Fruit fly (Drosophila melanogaster) whole organism, prepupa: ENCODE measurements around the gene S6k.

ENCODE experiments used
- CG10631 ChIP-seq: fragments of 200-800 bp; sonication (Bioruptor generic); optimal IDR thresholded peaks from 2 replicates; lab custom pipeline; 2016; ENCODE audit warnings: missing biosample characterization, missing genetic modification characterization
- CG10669 ChIP-seq: fragments of 200-800 bp; sonication (Bioruptor generic); optimal IDR thresholded peaks from 3 replicates; lab custom pipeline; 2018; ENCODE audit warnings: missing biosample characterization, mild to moderate bottlenecking, missing genetic modification characterization, moderate library complexity
- CG11294 ChIP-seq: fragments of 200-800 bp; sonication (Bioruptor generic); IDR thresholded peaks from 2 replicates; pipeline ENCODE4 v1.3.6; 2022; ENCODE audit warnings: missing biosample characterization, missing genetic modification characterization
- CG11762 ChIP-seq: fragments of 200-800 bp; sonication (Bioruptor generic); optimal IDR thresholded peaks from 3 replicates; lab custom pipeline; 2016; ENCODE audit warnings: missing biosample characterization, missing genetic modification characterization; ENCODE audit not compliant: insufficient read depth
- CG11902 ChIP-seq: fragments of 200-800 bp; sonication (Bioruptor generic); optimal IDR thresholded peaks from 3 replicates; lab custom pipeline; 2016; ENCODE audit warnings: missing biosample characterization, missing genetic modification characterization
- CG15336 ChIP-seq: fragments of 200-800 bp; sonication (Bioruptor generic); IDR thresholded peaks from 2 replicates; pipeline ENCODE4 v1.3.6; 2022; ENCODE audit warnings: missing biosample characterization, missing genetic modification characterization
- CG1621 ChIP-seq: fragments of 200-800 bp; sonication (Bioruptor generic); optimal IDR thresholded peaks from 3 replicates; lab custom pipeline; 2018; ENCODE audit warnings: missing biosample characterization, mild to moderate bottlenecking, missing genetic modification characterization
- CG16779 ChIP-seq: fragments of 200-800 bp; sonication (Bioruptor generic); optimal IDR thresholded peaks from 3 replicates; lab custom pipeline; 2017; ENCODE audit warnings: missing biosample characterization, mild to moderate bottlenecking, missing genetic modification characterization
- CG32006 ChIP-seq: fragments of 200-800 bp; sonication (Bioruptor generic); optimal IDR thresholded peaks from 3 replicates; lab custom pipeline; 2017; ENCODE audit warnings: missing biosample characterization, mild to moderate bottlenecking, missing genetic modification characterization
- CG3919 ChIP-seq: fragments of 200-800 bp; sonication (Bioruptor generic); optimal IDR thresholded peaks from 3 replicates; lab custom pipeline; 2016; ENCODE audit warnings: missing biosample characterization, missing genetic modification characterization
- CG6163 ChIP-seq: fragments of 200-800 bp; sonication (Bioruptor generic); IDR thresholded peaks from 3 replicates; pipeline ENCODE4 v1.3.6; 2022; ENCODE audit warnings: missing biosample characterization, missing genetic modification characterization
- CG6276 ChIP-seq: fragments of 200-800 bp; sonication (Bioruptor generic); optimal IDR thresholded peaks from 2 replicates; lab custom pipeline; 2017; ENCODE audit warnings: missing biosample characterization, mild to moderate bottlenecking, missing genetic modification characterization
- CG6792 ChIP-seq: fragments of 200-800 bp; sonication (Bioruptor generic); optimal IDR thresholded peaks from 3 replicates; lab custom pipeline; 2016; ENCODE audit warnings: missing biosample characterization, missing genetic modification characterization
- CG6808 ChIP-seq: fragments of 200-800 bp; sonication (Bioruptor generic); optimal IDR thresholded peaks from 3 replicates; lab custom pipeline; 2017; ENCODE audit warnings: missing biosample characterization, missing genetic modification characterization, mild to moderate bottlenecking, moderate library complexity, missing genetic modification reagents
- CG6854 ChIP-seq: fragments of 200-800 bp; sonication (Bioruptor generic); optimal IDR thresholded peaks from 2 replicates; lab custom pipeline; 2017; ENCODE audit warnings: missing biosample characterization, mild to moderate bottlenecking, missing genetic modification characterization
- CG7368 ChIP-seq: fragments of 200-800 bp; sonication (Bioruptor generic); optimal IDR thresholded peaks from 3 replicates; lab custom pipeline; 2016; ENCODE audit warnings: missing biosample characterization, missing genetic modification characterization
- CG8119 ChIP-seq: fragments of 200-800 bp; sonication (Bioruptor generic); IDR thresholded peaks from 3 replicates; pipeline ENCODE4 v1.3.6; 2022; ENCODE audit warnings: missing biosample characterization, missing genetic modification characterization
- CG8319 ChIP-seq: fragments of 200-800 bp; sonication (Bioruptor generic); optimal IDR thresholded peaks from 3 replicates; lab custom pipeline; 2016; ENCODE audit warnings: missing biosample characterization, missing genetic modification characterization
- CG9139 ChIP-seq: fragments of 200-800 bp; sonication (Bioruptor generic); optimal IDR thresholded peaks from 3 replicates; lab custom pipeline; 2017; ENCODE audit warnings: missing biosample characterization, mild to moderate bottlenecking, missing genetic modification characterization
- Eip78C ChIP-seq: fragments of 200-800 bp; sonication (Bioruptor generic); peaks from one replicate; lab custom pipeline; 2016; ENCODE audit warnings: missing biosample characterization, missing genetic modification characterization
- Ets21C ChIP-seq: fragments of 200-800 bp; sonication (Bioruptor generic); optimal IDR thresholded peaks from 3 replicates; lab custom pipeline; 2016; ENCODE audit warnings: missing biosample characterization, missing genetic modification characterization
- Ets96B ChIP-seq: fragments of 200-800 bp; optimal IDR thresholded peaks from 2 replicates; lab custom pipeline; 2019; ENCODE audit warnings: missing biosample characterization, mild to moderate bottlenecking, missing genetic modification characterization, moderate library complexity
- Gug ChIP-seq: fragments of 200-800 bp; sonication (Bioruptor generic); IDR thresholded peaks from 2 replicates; pipeline ENCODE4 v1.3.6; 2022; ENCODE audit warnings: missing biosample characterization, missing genetic modification characterization
- Hr38 ChIP-seq: sonication (Bioruptor generic); optimal IDR thresholded peaks from 2 replicates; lab custom pipeline; 2016; ENCODE audit warnings: missing biosample characterization, missing genetic modification characterization
- Hr39 ChIP-seq: fragments of 200-800 bp; sonication (Bioruptor generic); optimal IDR thresholded peaks from 2 replicates; lab custom pipeline; 2016; ENCODE audit warnings: missing biosample characterization, missing genetic modification characterization
- Sox102F ChIP-seq: fragments of 200-800 bp; sonication (Bioruptor generic); optimal IDR thresholded peaks from 2 replicates; lab custom pipeline; 2016; ENCODE audit warnings: missing biosample characterization, mild to moderate bottlenecking, missing genetic modification characterization
- Sox15 ChIP-seq: fragments of 200-800 bp; sonication (Bioruptor generic); optimal IDR thresholded peaks from 3 replicates; lab custom pipeline; 2016; ENCODE audit warnings: missing biosample characterization, missing genetic modification characterization
- cyc ChIP-seq: fragments of 200-800 bp; sonication (Bioruptor generic); optimal IDR thresholded peaks from 3 replicates; lab custom pipeline; 2016; ENCODE audit warnings: missing biosample characterization, missing genetic modification characterization
- dac ChIP-seq: fragments of 200-800 bp; sonication (Bioruptor generic); optimal IDR thresholded peaks from 2 replicates; lab custom pipeline; 2017; ENCODE audit warnings: missing biosample characterization, mild to moderate bottlenecking, missing genetic modification characterization
- dsx ChIP-seq: fragments of 200-800 bp; optimal IDR thresholded peaks from 3 replicates; lab custom pipeline; 2019; ENCODE audit warnings: missing biosample characterization, mild to moderate bottlenecking, missing genetic modification characterization, moderate library complexity; ENCODE audit not compliant: poor library complexity, severe bottlenecking
- eg ChIP-seq: fragments of 200-800 bp; sonication (Bioruptor generic); IDR thresholded peaks from 3 replicates; pipeline ENCODE4 v1.3.6; 2022; ENCODE audit warnings: missing biosample characterization, missing genetic modification characterization
- fd59A ChIP-seq: fragments of 200-800 bp; sonication (Bioruptor generic); optimal IDR thresholded peaks from 2 replicates; lab custom pipeline; 2017; ENCODE audit warnings: missing biosample characterization, mild to moderate bottlenecking, missing genetic modification characterization, missing genetic modification reagents
- fd85E ChIP-seq: fragments of 200-800 bp; sonication (Bioruptor generic); optimal IDR thresholded peaks from 3 replicates; lab custom pipeline; 2016; ENCODE audit warnings: missing biosample characterization, missing genetic modification characterization
- fkh ChIP-seq: fragments of 200-800 bp; sonication (Bioruptor generic); optimal IDR thresholded peaks from 3 replicates; lab custom pipeline; 2017; ENCODE audit warnings: missing biosample characterization, mild to moderate bottlenecking, missing genetic modification characterization, moderate library complexity
- lz ChIP-seq: fragments of 200-800 bp; sonication (Bioruptor generic); optimal IDR thresholded peaks from 3 replicates; lab custom pipeline; 2016; ENCODE audit warnings: missing biosample characterization, missing genetic modification characterization
- net ChIP-seq: fragments of 200-800 bp; sonication (Bioruptor generic); optimal IDR thresholded peaks from 3 replicates; lab custom pipeline; 2016; ENCODE audit warnings: missing biosample characterization, missing genetic modification characterization
- pdm3 ChIP-seq: fragments of 200-800 bp; sonication (Bioruptor generic); optimal IDR thresholded peaks from 3 replicates; lab custom pipeline; 2016; ENCODE audit warnings: missing biosample characterization, missing genetic modification characterization
- ss ChIP-seq, 2 experiments: fragments of 200-800 bp; sonication (Bioruptor generic); optimal IDR thresholded peaks; 2 replicates in 1 of 2; 3 replicates in 1 of 2; lab custom pipeline; 2017 to 2018; ENCODE audit warnings: mild to moderate bottlenecking in 2 of 2, missing biosample characterization in 2 of 2, missing genetic modification characterization in 2 of 2, moderate library complexity in 1 of 2
- svp ChIP-seq: fragments of 200-800 bp; sonication (Bioruptor generic); peaks from one replicate; lab custom pipeline; 2016; ENCODE audit warnings: missing biosample characterization, missing genetic modification characterization
- topi ChIP-seq: fragments of 200-800 bp; sonication (Bioruptor generic); optimal IDR thresholded peaks from 3 replicates; lab custom pipeline; 2016; ENCODE audit warnings: missing biosample characterization, missing genetic modification characterization
- vri ChIP-seq: fragments of 200-800 bp; sonication (Bioruptor generic); optimal IDR thresholded peaks from 3 replicates; lab custom pipeline; 2016; ENCODE audit warnings: missing biosample characterization, mild to moderate bottlenecking, missing genetic modification characterization

Gene S6k

DNA sequence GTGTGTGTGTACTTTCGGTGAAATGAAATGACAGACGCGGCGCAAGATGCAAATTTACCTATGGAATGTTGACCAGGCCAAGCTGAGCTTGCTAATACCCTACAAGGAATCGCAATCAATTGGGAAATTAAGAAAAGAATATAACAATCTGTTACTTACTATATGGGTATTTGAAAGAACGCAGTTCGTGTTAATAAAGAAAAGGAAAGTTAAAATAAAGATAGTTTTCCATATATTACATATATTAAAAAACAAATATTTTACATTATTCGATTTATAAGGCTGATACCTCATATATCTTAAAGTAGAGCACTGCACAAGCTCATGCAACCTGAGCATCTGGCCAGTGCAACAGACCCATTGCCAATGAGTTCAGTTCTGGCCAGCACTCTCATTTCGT, 40.9 kb upstream of the S6k start (continued):
- TF ChIP-seq Ets96B (tag; lab: Kevin White, UChicago) (peak; percentile 55), CG16779 (no peak), fd59A (GFP tag; lab: Kevin White, UChicago) (peak; percentile 48), CG8319 (GFP tag; lab: Kevin White, UChicago) (no peak), CG6276 (GFP tag; lab: Kevin White, UChicago) (no peak), CG6792 (peak; percentile 57), CG11294 (GFP tag; lab: Robert Waterston, UW) (no peak), Gug (GFP tag; lab: Robert Waterston, UW) (no peak), CG10631 (GFP tag; lab: Kevin White, UChicago) (peak; percentile 36), dsx (GFP tag; lab: Kevin White, UChicago) (peak; percentile 17), CG32006 (no peak), Sox102F (peak; percentile 51), CG11902 (GFP tag; lab: Kevin White, UChicago) (peak; percentile 45), dac (GFP tag; lab: Kevin White, UChicago) (no peak)

DNA sequence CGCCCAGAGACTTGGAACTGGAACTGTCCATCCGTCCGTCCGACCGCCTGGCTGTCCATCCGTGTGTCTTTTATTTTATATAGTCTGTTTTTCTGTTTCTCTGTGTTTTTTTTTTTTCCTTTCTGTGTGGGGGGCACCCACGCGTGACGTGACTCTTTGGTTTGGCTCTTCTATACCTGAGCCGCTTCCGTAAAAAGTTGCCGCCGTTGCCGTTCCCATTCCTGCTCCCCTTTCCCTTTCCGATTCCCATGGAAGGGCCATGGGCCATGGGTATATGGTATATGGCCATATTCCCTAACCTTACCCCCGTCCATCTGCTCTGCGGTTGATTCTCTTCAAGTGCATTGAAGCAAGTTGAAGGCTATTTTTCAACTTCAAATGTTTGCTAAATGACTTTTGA, 38.2 kb upstream of the S6k start:
- TF ChIP-seq CG10669 (GFP tag; lab: Kevin White, UChicago) (no peak), CG8119 (GFP tag; lab: Robert Waterston, UW) (peak; percentile 15; the same call in 1 of the 3 replicates)

DNA sequence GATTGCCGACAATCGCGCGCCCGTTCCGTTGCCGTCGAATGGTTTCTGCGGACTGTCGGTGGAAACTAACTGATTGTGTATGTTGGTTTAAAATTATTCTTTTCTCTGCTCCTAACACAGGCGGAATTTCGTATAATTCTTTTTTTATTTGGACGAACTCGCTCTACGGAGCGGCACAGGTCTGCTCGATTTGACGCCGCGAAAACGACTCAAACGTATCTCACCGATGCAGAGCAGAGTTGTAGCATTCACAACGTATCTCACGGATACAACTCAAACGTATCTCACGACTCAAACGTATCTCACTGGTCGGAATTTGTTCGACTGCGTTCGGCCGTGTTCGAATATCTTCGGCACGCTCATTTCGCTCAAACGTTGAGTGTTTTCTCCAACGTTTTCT, 34.7 kb upstream of the S6k start, which contains the start of gene vn:
vn (minus strand) TSS at position 199 of the 400 bp plus-strand sequence.
- no peak for TF ChIP-seq Ets21C
- TF ChIP-seq Eip78C: peak; percentile 32
- TF ChIP-seq pdm3 (GFP tag; lab: Kevin White, UChicago): no peak
- TF ChIP-seq fkh: peak; percentile 10
- TF ChIP-seq CG6854 (GFP tag; lab: Kevin White, UChicago): no peak
- TF ChIP-seq fd59A (GFP tag; lab: Kevin White, UChicago): no peak
- TF ChIP-seq dsx (GFP tag; lab: Kevin White, UChicago): peak; percentile 8
- peak; percentile 31; the same call in 1 of the 3 replicates for TF ChIP-seq CG6163 (GFP tag; lab: Robert Waterston, UW)
- TF ChIP-seq svp: no peak
- TF ChIP-seq eg (GFP tag; lab: Robert Waterston, UW): peak; percentile 50; the same call in 1 of the 3 replicates
- TF ChIP-seq CG10631 (GFP tag; lab: Kevin White, UChicago): no peak
- TF ChIP-seq CG6276 (GFP tag; lab: Kevin White, UChicago): peak; percentile 83
- TF ChIP-seq CG8119 (GFP tag; lab: Robert Waterston, UW): peak; percentile 25; the same call in 1 of the 3 replicates
- no peak for TF ChIP-seq fd85E (GFP tag; lab: Kevin White, UChicago)
- no peak for TF ChIP-seq lz (GFP tag; lab: Kevin White, UChicago)
- TF ChIP-seq vri (GFP tag; lab: Kevin White, UChicago): peak; percentile 4
- peak; percentile 27 for TF ChIP-seq CG3919
- TF ChIP-seq CG15336 (GFP tag; lab: Robert Waterston, UW): peak; percentile 37; the same call in 1 of the 2 replicates
- TF ChIP-seq CG1621 (tag; lab: Kevin White, UChicago): peak; percentile 4

DNA sequence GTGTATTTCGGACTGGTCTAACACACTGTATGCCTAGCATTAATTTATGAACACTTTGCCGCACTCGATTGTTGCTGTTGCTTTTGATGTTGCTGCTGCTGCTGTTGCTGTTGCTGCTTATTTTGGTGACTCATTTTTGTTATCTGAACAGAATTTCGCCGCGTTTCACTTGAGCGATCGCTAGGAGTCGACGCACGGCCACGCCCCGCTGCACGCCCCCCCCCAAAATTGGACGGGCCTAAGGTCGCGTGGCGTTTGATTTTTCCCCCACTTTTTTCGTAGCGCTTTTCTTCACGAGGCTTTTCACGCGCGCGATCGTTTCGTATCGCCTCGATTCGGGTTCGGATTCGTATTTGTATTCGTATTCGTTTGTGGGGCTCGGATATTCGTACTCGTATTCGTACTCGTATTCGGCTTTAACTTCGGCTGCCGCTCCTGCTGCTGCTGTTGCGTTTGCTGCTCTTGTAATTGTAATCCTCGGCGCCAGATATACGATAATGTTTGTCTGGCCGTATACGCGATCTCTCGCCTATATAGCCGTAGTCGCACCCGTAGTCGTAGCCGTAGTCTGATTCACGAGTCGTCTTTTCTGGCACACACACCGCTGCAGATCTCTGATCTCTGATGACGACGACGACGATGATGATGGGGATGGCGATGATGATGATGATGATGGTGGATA, 33.3 kb upstream of the S6k start:
- TF ChIP-seq dsx (GFP tag; lab: Kevin White, UChicago): peak; percentile 19
- TF ChIP-seq cyc (GFP tag; lab: Kevin White, UChicago): no peak
- no peak for TF ChIP-seq Sox102F
- TF ChIP-seq Hr39 (GFP tag; lab: Kevin White, UChicago): no peak
- no peak for TF ChIP-seq Hr38 (GFP tag; lab: Kevin White, UChicago)
- TF ChIP-seq CG11762: no peak
- TF ChIP-seq ss (GFP tag; optimal IDR thresholded peaks at IDR 0.05; lab: Kevin White, UChicago): peak in 1 of 2 experiments; percentile 8
- TF ChIP-seq CG6808: no peak
- TF ChIP-seq Sox15 (GFP tag; lab: Kevin White, UChicago): no peak
- TF ChIP-seq CG15336 (GFP tag; lab: Robert Waterston, UW): peak; percentile 11; the same call in 1 of the 2 replicates
- no peak for TF ChIP-seq topi (GFP tag; lab: Kevin White, UChicago)
- peak; percentile 16 for TF ChIP-seq CG6276 (GFP tag; lab: Kevin White, UChicago)
- TF ChIP-seq CG1621 (tag; lab: Kevin White, UChicago): peak; percentile 70
- no peak for TF ChIP-seq CG9139 (GFP tag; lab: Kevin White, UChicago)
- no peak for TF ChIP-seq dac (GFP tag; lab: Kevin White, UChicago)
- TF ChIP-seq CG10631 (GFP tag; lab: Kevin White, UChicago): no peak
- TF ChIP-seq CG7368 (GFP tag; lab: Kevin White, UChicago): no peak
- TF ChIP-seq net (GFP tag; lab: Kevin White, UChicago): peak; percentile 10
- TF ChIP-seq svp: peak; percentile 69
- peak; percentile 36; the same call in 1 of the 3 replicates for TF ChIP-seq eg (GFP tag; lab: Robert Waterston, UW)
